Fruit fly (Drosophila melanogaster): Measurements from ENCODE around the gene Sytbeta.

DNA sequence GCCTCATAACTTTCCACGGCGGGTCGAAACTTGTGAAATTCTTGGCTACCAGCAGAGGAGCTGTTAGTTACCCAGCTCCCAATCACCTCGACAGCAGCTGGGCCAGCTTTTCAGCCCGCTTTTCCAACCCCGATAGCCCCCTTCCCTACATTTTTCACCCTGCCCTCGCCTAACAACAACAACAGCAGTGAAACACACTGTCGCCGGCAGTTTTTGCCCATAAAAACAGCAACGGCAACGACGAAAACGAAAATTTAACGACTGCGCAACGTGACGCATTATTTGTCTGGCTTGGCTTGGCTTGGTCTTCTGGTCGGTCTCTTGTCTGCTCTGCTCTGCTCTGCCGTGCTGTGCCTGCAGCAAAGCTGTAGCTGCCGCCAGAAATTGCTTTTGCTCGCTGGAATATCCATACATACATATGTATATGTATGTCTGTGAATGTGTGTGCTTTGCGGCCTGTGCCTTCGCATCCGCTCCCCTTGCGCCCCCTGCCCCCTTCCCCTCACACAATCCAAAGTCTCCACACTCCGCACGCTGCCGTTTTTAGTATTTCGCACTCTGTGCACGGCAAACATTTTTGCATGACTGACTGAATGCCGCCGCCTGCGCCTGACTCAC, 42.5 kb upstream of the Sytbeta start:
- TF ChIP-seq CG8478 (optimal IDR thresholded peaks at IDR 0.05) (no peak), CTCF (optimal IDR thresholded peaks at IDR 0.05) (no peak)
